Worm (Caenorhabditis elegans) whole organism, L2 larva: ENCODE results near the gene F18E9.1.

Source experiments
- Y55F3AM.14 ChIP-seq: fragments of 200-800 bp; sonication (Bioruptor generic); optimal IDR thresholded peaks from 2 replicates; lab custom pipeline; 2018; ENCODE audit warnings: mild to moderate bottlenecking, missing genetic modification characterization, missing compliant biosample characterization
- ZK546.5 ChIP-seq: sonication (generic microtip); optimal IDR thresholded peaks from 2 replicates; lab custom pipeline; 2017; ENCODE audit warnings: missing biosample characterization, missing genetic modification characterization
- alr-1 ChIP-seq: fragments of 150-350 bp; optimal IDR thresholded peaks from 2 replicates; lab custom pipeline; 2014; ENCODE audit warnings: missing biosample characterization, missing genetic modification characterization
- aly-2 ChIP-seq: fragments of 150-350 bp; optimal IDR thresholded peaks from 2 replicates; lab custom pipeline; 2014; ENCODE audit warnings: missing biosample characterization, missing genetic modification characterization
- blmp-1 ChIP-seq: sonication (generic microtip); optimal IDR thresholded peaks from 2 replicates; lab custom pipeline; 2017; ENCODE audit warnings: missing genetic modification characterization, mild to moderate bottlenecking, missing compliant biosample characterization, antibody characterized with exemption, moderate library complexity; ENCODE audit not compliant: insufficient read depth
- ceh-16 ChIP-seq: fragments of 150-350 bp; optimal IDR thresholded peaks from 2 replicates; lab custom pipeline; 2014; ENCODE audit warnings: missing biosample characterization, missing genetic modification characterization
- ceh-82 ChIP-seq: fragments of 150-350 bp; optimal IDR thresholded peaks from 2 replicates; lab custom pipeline; 2014; ENCODE audit warnings: missing biosample characterization, missing genetic modification characterization
- crh-2 ChIP-seq: sonication (generic microtip); optimal IDR thresholded peaks from 2 replicates; lab custom pipeline; 2017; ENCODE audit warnings: missing biosample characterization, missing genetic modification characterization
- dmd-4 ChIP-seq: sonication (generic microtip); optimal IDR thresholded peaks from 2 replicates; lab custom pipeline; 2017; ENCODE audit warnings: missing biosample characterization, missing genetic modification characterization
- egl-27 ChIP-seq: sonication (generic microtip); optimal IDR thresholded peaks from 3 replicates; lab custom pipeline; 2017; ENCODE audit warnings: missing biosample characterization, missing genetic modification reagents, missing genetic modification characterization
- elt-1 ChIP-seq: fragments of 150-350 bp; optimal IDR thresholded peaks from 2 replicates; lab custom pipeline; 2014; ENCODE audit warnings: missing biosample characterization, missing genetic modification characterization
- elt-3 ChIP-seq: sonication (generic microtip); optimal IDR thresholded peaks from 2 replicates; lab custom pipeline; 2017; ENCODE audit warnings: missing biosample characterization, missing genetic modification characterization
- fos-1 ChIP-seq: fragments of 150-350 bp; optimal IDR thresholded peaks from 2 replicates; lab custom pipeline; 2014; ENCODE audit warnings: missing biosample characterization, missing genetic modification characterization
- lsy-2 ChIP-seq, 2 experiments: fragments of 150-350 bp in 1 of 2; sonication (generic microtip) in 1 of 2; optimal IDR thresholded peaks; 2 replicates each; lab custom pipeline; 2014 to 2017; ENCODE audit warnings: missing biosample characterization in 2 of 2, missing genetic modification characterization in 2 of 2
- mab-5 ChIP-seq: fragments of 150-350 bp; optimal IDR thresholded peaks from 2 replicates; lab custom pipeline; 2014; ENCODE audit warnings: missing biosample characterization, missing genetic modification characterization
- nhr-10 ChIP-seq: sonication (generic microtip); optimal IDR thresholded peaks from 2 replicates; lab custom pipeline; 2017; ENCODE audit warnings: missing biosample characterization, missing genetic modification characterization
- nhr-23 ChIP-seq: fragments of 150-350 bp; optimal IDR thresholded peaks from 2 replicates; lab custom pipeline; 2014; ENCODE audit warnings: missing biosample characterization, missing genetic modification reagents, missing genetic modification characterization
- nhr-237 ChIP-seq: fragments of 150-350 bp; optimal IDR thresholded peaks from 2 replicates; lab custom pipeline; 2014; ENCODE audit warnings: missing biosample characterization, missing genetic modification characterization
- nhr-25 ChIP-seq: fragments of 150-350 bp; sonication (generic microtip); optimal IDR thresholded peaks from 3 replicates; lab custom pipeline; 2014; ENCODE audit warnings: missing biosample characterization, missing genetic modification characterization
- nhr-6 ChIP-seq: fragments of 150-350 bp; optimal IDR thresholded peaks from 2 replicates; lab custom pipeline; 2014; ENCODE audit warnings: missing biosample characterization, missing genetic modification characterization
- nhr-77 ChIP-seq: fragments of 150-350 bp; optimal IDR thresholded peaks from 2 replicates; lab custom pipeline; 2014; ENCODE audit warnings: missing biosample characterization, missing genetic modification characterization
- peb-1 ChIP-seq: fragments of 150-350 bp; optimal IDR thresholded peaks from 2 replicates; lab custom pipeline; 2014; ENCODE audit warnings: missing biosample characterization, missing genetic modification characterization
- sem-4 ChIP-seq: fragments of 150-350 bp; optimal IDR thresholded peaks from 2 replicates; lab custom pipeline; 2014; ENCODE audit warnings: missing biosample characterization, missing genetic modification reagents, missing genetic modification characterization
- skn-1 ChIP-seq: sonication (generic microtip); optimal IDR thresholded peaks from 2 replicates; lab custom pipeline; 2017; ENCODE audit warnings: missing biosample characterization, missing genetic modification characterization
- sma-3 ChIP-seq: sonication (generic microtip); optimal IDR thresholded peaks from 2 replicates; lab custom pipeline; 2016; ENCODE audit warnings: missing genetic modification reagents, missing genetic modification characterization, missing compliant biosample characterization
- sma-9 ChIP-seq, 2 experiments: fragments of 150-350 bp in 1 of 2; sonication (generic microtip) in 1 of 2; optimal IDR thresholded peaks; 2 replicates each; lab custom pipeline; 2014 to 2016; ENCODE audit warnings: missing genetic modification characterization in 2 of 2, mild to moderate bottlenecking in 1 of 2, missing biosample characterization in 1 of 2, missing compliant biosample characterization in 1 of 2, missing genetic modification reagents in 1 of 2, moderate library complexity in 1 of 2
- snpc-4 ChIP-seq: fragments of 150-350 bp; optimal IDR thresholded peaks from 2 replicates; lab custom pipeline; 2014; ENCODE audit warnings: missing biosample characterization, missing genetic modification characterization
- unc-62 ChIP-seq: fragments of 150-350 bp; optimal IDR thresholded peaks from 2 replicates; lab custom pipeline; 2014; ENCODE audit warnings: missing biosample characterization, missing genetic modification reagents, missing genetic modification characterization
- ztf-1 ChIP-seq: fragments of 200-800 bp; sonication (Bioruptor generic); conservative IDR thresholded peaks from 2 replicates; pipeline ENCODE4 v1.3.6; 2022; ENCODE audit warnings: missing genetic modification characterization, missing compliant biosample characterization
- ztf-11 ChIP-seq: sonication (generic microtip); optimal IDR thresholded peaks from 2 replicates; lab custom pipeline; 2017; ENCODE audit warnings: missing biosample characterization, missing genetic modification characterization
- ztf-4 ChIP-seq: fragments of 150-350 bp; optimal IDR thresholded peaks from 2 replicates; lab custom pipeline; 2014; ENCODE audit warnings: missing biosample characterization, missing genetic modification characterization

F18E9.1 gene

DNA sequence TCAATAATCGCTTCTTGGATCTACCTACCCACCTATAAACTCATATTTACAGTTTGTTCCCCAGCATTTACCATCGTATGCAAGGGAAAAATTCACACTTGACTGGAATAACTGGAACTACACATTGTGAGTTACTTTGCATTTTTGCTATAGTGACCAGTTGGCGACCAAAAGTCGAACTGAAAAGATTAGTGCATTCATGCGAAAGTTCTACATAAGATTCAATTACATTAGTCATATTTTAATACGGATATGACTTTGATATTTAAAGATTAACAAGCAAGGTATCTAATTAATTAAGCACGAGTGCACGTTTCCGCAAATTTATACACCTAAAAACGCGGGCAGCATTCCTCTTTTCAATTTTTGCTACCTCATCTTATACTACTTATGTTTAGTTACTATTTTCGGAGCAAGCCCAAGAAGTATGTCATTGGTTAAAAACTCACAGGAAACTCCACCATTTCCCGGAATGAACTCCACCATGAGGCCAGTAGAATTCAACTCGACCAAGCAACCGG is 30.3 kb upstream of the F18E9.1 start, which contains the start of gene jmjd-3.1:
jmjd-3.1 (plus strand) TSS at position 51 of the 521 bp plus-strand sequence.
- no peak for TF ChIP-seq sma-9 (GFP tag; optimal IDR thresholded peaks at IDR 0.05; lab: Kevin White, UChicago)
- no peak for TF ChIP-seq sma-9 (tag; optimal IDR thresholded peaks at IDR 0.05; lab: Kevin White, UChicago)

DNA sequence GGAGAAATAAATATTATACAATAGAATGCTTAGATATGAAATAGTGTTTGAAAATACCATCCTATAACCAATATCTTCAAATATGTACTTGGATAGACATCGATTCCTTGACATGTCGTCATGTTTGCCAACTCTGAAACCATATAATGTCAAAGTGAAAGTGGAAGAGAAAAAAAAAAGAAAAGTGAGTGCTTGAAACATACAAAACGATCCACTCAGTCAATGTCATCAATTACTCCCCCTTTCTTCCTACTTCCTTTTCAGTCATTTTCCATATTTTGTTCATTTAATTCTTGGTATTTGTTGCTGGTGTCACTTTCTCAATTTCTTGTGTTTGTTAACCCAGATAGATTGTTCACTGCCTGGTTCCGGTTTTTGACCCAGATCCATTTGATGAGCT is 21.1 kb upstream of the F18E9.1 start, which contains the start of gene F18E9.4:
F18E9.4 (plus strand) TSS at position 301 of the 400 bp plus-strand sequence.
- TF ChIP-seq unc-62 (GFP tag; lab: Kevin White, UChicago) (no peak), aly-2 (tag; lab: Kevin White, UChicago) (no peak), fos-1 (no peak), nhr-237 (no peak), ztf-4 (tag; lab: Kevin White, UChicago) (no peak), nhr-25 (tag; lab: Kevin White, UChicago) (no peak), nhr-6 (no peak), alr-1 (tag; lab: Kevin White, UChicago) (no peak), lsy-2 (tag; optimal IDR thresholded peaks at IDR 0.05; lab: Kevin White, UChicago) (no peak), sma-3 (GFP tag; lab: Kevin White, UChicago) (no peak)
- TF ChIP-seq, all 48 proteins: peak for 0

DNA sequence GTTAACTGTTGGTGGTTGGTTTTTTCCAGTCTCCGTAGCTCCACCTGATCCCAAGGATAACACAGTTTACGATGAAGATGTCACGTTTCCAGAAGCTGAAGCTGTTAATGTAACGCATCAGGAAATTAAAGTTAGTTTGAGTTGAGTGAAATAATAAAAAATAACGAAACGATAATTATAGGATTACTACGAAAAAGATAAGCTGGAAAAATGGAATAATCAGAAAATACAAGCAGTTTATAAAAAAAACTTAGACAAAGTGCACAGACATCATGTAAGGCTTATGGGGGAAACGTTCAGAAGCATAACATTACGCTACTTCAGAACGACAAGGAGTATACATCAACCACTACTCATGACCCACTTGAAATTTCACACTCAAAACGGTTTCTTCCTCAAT is 19.9 kb upstream of the F18E9.1 start, which contains the start of gene F18E9.8:
F18E9.8 (minus strand) TSS at position 101 of the 400 bp plus-strand sequence.
- TF ChIP-seq ztf-11 (tag; lab: Kevin White, UChicago) (no peak), sma-3 (GFP tag; lab: Kevin White, UChicago) (no peak), ztf-1 (GFP tag; lab: Robert Waterston, UW) (no peak), nhr-23 (tag; lab: Kevin White, UChicago) (no peak), egl-27 (tag; lab: Kevin White, UChicago) (no peak), sem-4 (no peak), Y55F3AM.14 (GFP tag; lab: Kevin White, UChicago) (no peak), mab-5 (tag; lab: Kevin White, UChicago) (no peak), nhr-237 (no peak), skn-1 (no peak), unc-62 (GFP tag; lab: Kevin White, UChicago) (no peak), aly-2 (tag; lab: Kevin White, UChicago) (no peak), nhr-77 (tag; lab: Kevin White, UChicago) (no peak), dmd-4 (tag; lab: Kevin White, UChicago) (no peak), ZK546.5 (no peak), ceh-16 (tag; lab: Kevin White, UChicago) (no peak)
- TF ChIP-seq, all 48 proteins: peak for 0

DNA sequence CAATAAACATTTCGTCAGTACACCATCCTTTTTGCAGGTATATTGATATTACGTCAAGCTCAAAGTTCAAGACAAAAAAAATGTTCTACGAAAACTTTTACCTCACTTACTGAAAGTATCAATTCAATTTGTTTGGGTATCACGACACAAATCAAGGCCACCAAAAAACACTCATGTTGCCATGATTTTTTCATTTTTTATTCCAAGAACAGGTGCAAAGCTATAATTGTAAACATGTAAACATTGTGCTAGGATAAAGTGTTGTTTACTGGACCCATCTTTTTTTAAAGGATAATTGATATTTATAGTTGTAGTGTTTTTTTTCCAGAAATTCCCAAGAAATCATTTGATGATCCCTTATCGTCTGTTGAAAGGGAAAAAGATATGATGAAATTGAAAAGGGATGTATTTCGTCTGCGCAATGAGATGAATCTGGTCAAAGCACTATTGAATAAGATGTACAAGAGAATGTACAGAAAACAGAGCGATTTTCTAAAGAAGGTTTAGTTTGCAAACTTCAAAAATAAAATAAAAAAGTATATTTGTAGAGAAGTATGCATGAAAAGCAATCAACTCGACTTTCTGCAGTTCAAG is 18.5 kb upstream of the F18E9.1 start:
- TF ChIP-seq nhr-10 (tag; lab: Kevin White, UChicago) (no peak), blmp-1 (peak; percentile 65)
- TF ChIP-seq, all 48 proteins: peak for 1

DNA sequence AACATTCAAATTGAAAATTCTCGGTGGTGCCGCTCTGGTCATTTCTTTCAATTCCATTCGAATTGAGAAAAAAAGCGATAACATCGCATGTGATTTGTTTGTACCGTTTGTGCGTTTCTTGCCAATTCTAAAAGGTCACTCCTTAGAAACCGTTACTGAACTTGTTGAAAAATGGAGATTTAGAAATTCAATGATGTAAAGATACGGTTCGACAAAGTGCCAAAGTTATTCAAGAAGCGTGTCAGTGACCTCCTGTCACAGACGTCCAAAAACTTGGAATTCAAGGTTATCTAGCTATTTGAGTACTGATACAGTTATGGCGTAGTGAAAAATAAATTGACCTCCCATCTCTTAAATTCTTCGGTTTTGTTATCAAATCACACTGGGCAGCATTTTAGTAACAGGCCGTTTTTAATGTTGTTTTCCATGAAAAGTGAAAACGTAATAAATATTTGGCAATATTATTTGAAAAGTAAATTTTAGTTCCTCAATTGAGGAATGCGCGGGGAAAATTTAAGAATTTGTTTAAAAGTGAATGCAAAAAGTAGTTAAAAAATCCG is 16.4 kb upstream of the F18E9.1 start:
- no peak for TF ChIP-seq mab-5 (tag; lab: Kevin White, UChicago)
- TF ChIP-seq elt-1 (tag; lab: Kevin White, UChicago): no peak
- TF ChIP-seq nhr-25 (tag; lab: Kevin White, UChicago): peak; percentile 66
- TF ChIP-seq blmp-1: peak; percentile 49
- no peak for TF ChIP-seq nhr-6
- peak; percentile 19 for TF ChIP-seq sma-9 (GFP tag; optimal IDR thresholded peaks at IDR 0.05; lab: Kevin White, UChicago)
- TF ChIP-seq sma-9 (tag; optimal IDR thresholded peaks at IDR 0.05; lab: Kevin White, UChicago): no peak
- TF ChIP-seq peb-1 (tag; lab: Kevin White, UChicago): no peak
- TF ChIP-seq ztf-4 (tag; lab: Kevin White, UChicago): no peak
- no peak for TF ChIP-seq ceh-82 (tag; lab: Kevin White, UChicago)
- no peak for TF ChIP-seq nhr-23 (tag; lab: Kevin White, UChicago)
- TF ChIP-seq snpc-4 (tag; lab: Kevin White, UChicago): no peak
- peak; percentile 17 for TF ChIP-seq crh-2 (tag; lab: Kevin White, UChicago)
- no peak for TF ChIP-seq nhr-237
- TF ChIP-seq ceh-16 (tag; lab: Kevin White, UChicago): no peak
- TF ChIP-seq ZK546.5: no peak
- no peak for TF ChIP-seq elt-3
- TF ChIP-seq egl-27 (tag; lab: Kevin White, UChicago): no peak
- no peak for TF ChIP-seq unc-62 (GFP tag; lab: Kevin White, UChicago)
